Fruit fly (Drosophila melanogaster) whole organism, adult: ENCODE results near the gene CG15308.
A peak's percentile ranks its signal among the peaks of the same experiment; 100 is the strongest.

Experiments used
- CG14711 ChIP-seq: fragments of 200-800 bp; sonication (Bioruptor generic); optimal IDR thresholded peaks from 2 replicates; lab custom pipeline; 2018; ENCODE audit warnings: missing biosample characterization, mild to moderate bottlenecking, missing genetic modification characterization, moderate library complexity
- Clk ChIP-seq: fragments of 200-800 bp; sonication (Bioruptor generic); optimal IDR thresholded peaks from 2 replicates; lab custom pipeline; 2017; ENCODE audit warnings: missing biosample characterization, missing genetic modification characterization
- cic ChIP-seq: fragments of 200-800 bp; sonication (Bioruptor generic); optimal IDR thresholded peaks from 2 replicates; lab custom pipeline; 2017; ENCODE audit warnings: missing biosample characterization, mild to moderate bottlenecking, missing genetic modification characterization, moderate library complexity
- cnc ChIP-seq, 2 experiments: fragments of >200 bp; optimal IDR thresholded peaks; 2 replicates each; lab custom pipeline; 2017
- kay ChIP-seq: fragments of 200-800 bp; sonication (Bioruptor generic); peaks from one replicate; lab custom pipeline; 2016; ENCODE audit warnings: missing biosample characterization, missing genetic modification characterization, borderline replicate concordance
- pad ChIP-seq: fragments of 200-800 bp; sonication (Bioruptor generic); optimal IDR thresholded peaks from 3 replicates; lab custom pipeline; 2017; ENCODE audit warnings: missing biosample characterization, missing genetic modification characterization, mild to moderate bottlenecking, moderate library complexity, missing genetic modification reagents
- tj ChIP-seq: fragments of 200-800 bp; sonication (Bioruptor generic); optimal IDR thresholded peaks from 3 replicates; lab custom pipeline; 2017; ENCODE audit warnings: missing biosample characterization, mild to moderate bottlenecking, missing genetic modification characterization, moderate library complexity

dm6 chrX:10212118-10212517, 6.8 kb downstream of the CG15308 start, which contains the start of gene Ypel:
- TF ChIP-seq Clk (GFP tag; lab: Kevin White, UChicago), result no peak
- no peak for TF ChIP-seq cnc (optimal IDR thresholded peaks at IDR 0.05; lab: Kevin White, UChicago)
- TF ChIP-seq cic, result no peak
- no peak for TF ChIP-seq kay (GFP tag; lab: Kevin White, UChicago)
- peak; percentile 28 for TF ChIP-seq tj (GFP tag; lab: Kevin White, UChicago)
- no peak for TF ChIP-seq CG14711 (tag; lab: Kevin White, UChicago)
- TF ChIP-seq pad (GFP tag; lab: Kevin White, UChicago), result no peak
